Fruit fly (Drosophila melanogaster) whole organism, wandering third instar larva: ENCODE results near the gene Trax.

ENCODE experiments used
- Abd-B ChIP-seq: fragments of >200 bp; optimal IDR thresholded peaks from 2 replicates; lab custom pipeline; 2017; ENCODE audit warnings: missing biosample characterization, missing genetic modification characterization
- CG32264 ChIP-seq: fragments of 200-800 bp; sonication (Bioruptor generic); optimal IDR thresholded peaks from 2 replicates; lab custom pipeline; 2016; ENCODE audit warnings: missing biosample characterization, missing genetic modification characterization
- CG9705 ChIP-seq: fragments of 200-800 bp; sonication (Bioruptor generic); optimal IDR thresholded peaks from 2 replicates; lab custom pipeline; 2018; ENCODE audit warnings: missing biosample characterization, mild to moderate bottlenecking, missing genetic modification characterization
- CrebA ChIP-seq: fragments of 200-800 bp; sonication (Bioruptor generic); optimal IDR thresholded peaks from 2 replicates; lab custom pipeline; 2016; ENCODE audit warnings: missing biosample characterization, mild to moderate bottlenecking, missing genetic modification characterization, borderline replicate concordance
- Dfd ChIP-seq: fragments of >200 bp; optimal IDR thresholded peaks from 2 replicates; lab custom pipeline; 2017; ENCODE audit warnings: missing biosample characterization, missing genetic modification characterization
- Dif ChIP-seq: fragments of 200-275, 200-300 bp; sonication (Bioruptor generic); optimal IDR thresholded peaks from 2 replicates; lab custom pipeline; 2018; ENCODE audit warnings: missing biosample characterization, missing genetic modification characterization; ENCODE audit not compliant: partially characterized antibody
- GATAd ChIP-seq: sonication (Bioruptor generic); optimal IDR thresholded peaks from 2 replicates; lab custom pipeline; 2016; ENCODE audit warnings: missing biosample characterization, missing genetic modification characterization
- HLH106 ChIP-seq: fragments of 200-800 bp; optimal IDR thresholded peaks from 3 replicates; lab custom pipeline; 2019; ENCODE audit warnings: missing biosample characterization, mild to moderate bottlenecking, missing genetic modification characterization, moderate library complexity
- Hnf4 ChIP-seq: fragments of 200-800 bp; sonication (Bioruptor generic); optimal IDR thresholded peaks from 2 replicates; lab custom pipeline; 2016; ENCODE audit warnings: missing biosample characterization, mild to moderate bottlenecking, missing genetic modification characterization
- Hr78 ChIP-seq: fragments of >200 bp; optimal IDR thresholded peaks from 2 replicates; lab custom pipeline; 2017; ENCODE audit warnings: missing biosample characterization, missing genetic modification characterization
- Hr83 ChIP-seq: fragments of 200-300 bp; sonication (Bioruptor generic); optimal IDR thresholded peaks from 2 replicates; lab custom pipeline; 2016; ENCODE audit warnings: missing biosample characterization, mild to moderate bottlenecking, missing genetic modification characterization, moderate library complexity; ENCODE audit not compliant: poor library complexity, severe bottlenecking
- Jra ChIP-seq: sonication (Bioruptor generic); optimal IDR thresholded peaks from 2 replicates; lab custom pipeline; 2016; ENCODE audit warnings: missing biosample characterization, missing genetic modification characterization
- Mio ChIP-seq: sonication (Bioruptor generic); optimal IDR thresholded peaks from 2 replicates; lab custom pipeline; 2016; ENCODE audit warnings: missing biosample characterization, missing genetic modification characterization
- Myc ChIP-seq: fragments of >200 bp; optimal IDR thresholded peaks from 2 replicates; lab custom pipeline; 2017
- N ChIP-seq: fragments of >200 bp; optimal IDR thresholded peaks from 2 replicates; lab custom pipeline; 2018; ENCODE audit warnings: missing biosample characterization, missing external identifiers, missing genetic modification characterization
- OdsH ChIP-seq: fragments of 200-800 bp; sonication (Bioruptor generic); optimal IDR thresholded peaks from 2 replicates; lab custom pipeline; 2016; ENCODE audit warnings: missing biosample characterization, mild to moderate bottlenecking, missing genetic modification characterization
- Rel ChIP-seq, 2 experiments: fragments of 200-800 bp; sonication (Bioruptor generic) in 1 of 2; optimal IDR thresholded peaks; 2 replicates in 1 of 2; 3 replicates in 1 of 2; lab custom pipeline; 2016 to 2019; ENCODE audit warnings: mild to moderate bottlenecking in 2 of 2, missing biosample characterization in 2 of 2, missing genetic modification characterization in 2 of 2, moderate library complexity in 1 of 2
- Sp1 ChIP-seq: fragments of 200-800 bp; sonication (Bioruptor generic); optimal IDR thresholded peaks from 3 replicates; lab custom pipeline; 2019; ENCODE audit warnings: missing biosample characterization, mild to moderate bottlenecking, missing genetic modification characterization, moderate library complexity
- Vsx2 ChIP-seq: fragments of 200-300, 225-300 bp; sonication (Bioruptor generic); optimal IDR thresholded peaks from 2 replicates; lab custom pipeline; 2018; ENCODE audit warnings: missing biosample characterization, missing genetic modification characterization; ENCODE audit not compliant: partially characterized antibody
- br ChIP-seq: fragments of 200-800 bp; sonication (Bioruptor generic); optimal IDR thresholded peaks from 2 replicates; lab custom pipeline; 2016; ENCODE audit warnings: missing biosample characterization, missing genetic modification characterization
- brk ChIP-seq: fragments of 200-800 bp; sonication (Bioruptor generic); optimal IDR thresholded peaks from 2 replicates; lab custom pipeline; 2016; ENCODE audit warnings: missing biosample characterization, mild to moderate bottlenecking, missing genetic modification characterization
- dl ChIP-seq, 2 experiments: fragments of 175-275, 200-275 bp in 1 of 2; fragments of 200-275 bp in 1 of 2; sonication (Bioruptor generic); optimal IDR thresholded peaks; lab custom pipeline; 2018; ENCODE audit warnings: mild to moderate bottlenecking in 2 of 2, missing biosample characterization in 2 of 2, missing genetic modification characterization in 2 of 2, moderate library complexity in 2 of 2; ENCODE audit not compliant: partially characterized antibody in 2 of 2, insufficient read depth in 1 of 2
- dmrt93B ChIP-seq: fragments of 200-800 bp; sonication (Bioruptor generic); optimal IDR thresholded peaks from 2 replicates; lab custom pipeline; 2018; ENCODE audit warnings: missing biosample characterization, mild to moderate bottlenecking, missing genetic modification characterization
- dsf ChIP-seq: sonication (Bioruptor generic); optimal IDR thresholded peaks from 2 replicates; lab custom pipeline; 2016; ENCODE audit warnings: missing biosample characterization, missing genetic modification characterization, borderline replicate concordance
- ey ChIP-seq: fragments of 200-800 bp; sonication (Bioruptor generic); optimal IDR thresholded peaks from 2 replicates; lab custom pipeline; 2016; ENCODE audit warnings: missing biosample characterization, missing genetic modification characterization
- foxo ChIP-seq, 2 experiments: fragments of 200-800 bp; sonication (Bioruptor generic); optimal IDR thresholded peaks; 2 replicates in 1 of 2; 3 replicates in 1 of 2; lab custom pipeline; 2016 to 2017; ENCODE audit warnings: missing biosample characterization in 2 of 2, missing genetic modification characterization in 2 of 2
- fru ChIP-seq: fragments of 200-800 bp; sonication (Bioruptor generic); optimal IDR thresholded peaks from 3 replicates; lab custom pipeline; 2016; ENCODE audit warnings: missing biosample characterization, mild to moderate bottlenecking, missing genetic modification characterization
- h ChIP-seq: fragments of 200-800 bp; sonication (Bioruptor generic); optimal IDR thresholded peaks from 3 replicates; lab custom pipeline; 2016; ENCODE audit warnings: missing biosample characterization, mild to moderate bottlenecking, missing genetic modification characterization
- jim ChIP-seq: fragments of 175-275, 200-325 bp; sonication (Bioruptor generic); optimal IDR thresholded peaks from 2 replicates; lab custom pipeline; 2016; ENCODE audit warnings: missing biosample characterization, mild to moderate bottlenecking, missing genetic modification characterization
- lola ChIP-seq: fragments of >200 bp; optimal IDR thresholded peaks from 2 replicates; lab custom pipeline; 2017; ENCODE audit warnings: missing biosample characterization, missing genetic modification characterization
- pan ChIP-seq: fragments of >200 bp; optimal IDR thresholded peaks from 2 replicates; lab custom pipeline; 2017
- psq ChIP-seq: fragments of 200-800 bp; sonication (Bioruptor generic); optimal IDR thresholded peaks from 3 replicates; lab custom pipeline; 2017; ENCODE audit warnings: missing biosample characterization, mild to moderate bottlenecking, missing genetic modification characterization, moderate library complexity
- rgr ChIP-seq: fragments of 200-800 bp; sonication (Bioruptor generic); optimal IDR thresholded peaks from 3 replicates; lab custom pipeline; 2016; ENCODE audit warnings: missing biosample characterization, mild to moderate bottlenecking, missing genetic modification characterization
- sage ChIP-seq: fragments of 200-800 bp; sonication (Bioruptor generic); optimal IDR thresholded peaks from 2 replicates; lab custom pipeline; 2016; ENCODE audit warnings: missing biosample characterization, mild to moderate bottlenecking, missing genetic modification characterization
- sv ChIP-seq: fragments of 200-800 bp; sonication (Bioruptor generic); optimal IDR thresholded peaks from 3 replicates; lab custom pipeline; 2016; ENCODE audit warnings: missing biosample characterization, missing genetic modification characterization
- tai ChIP-seq: sonication (Bioruptor generic); optimal IDR thresholded peaks from 2 replicates; lab custom pipeline; 2016; ENCODE audit warnings: missing biosample characterization, missing genetic modification characterization
- usp ChIP-seq: fragments of >200 bp; optimal IDR thresholded peaks from 2 replicates; lab custom pipeline; 2017; ENCODE audit warnings: missing biosample characterization, missing genetic modification characterization
- woc ChIP-seq: sonication (Bioruptor generic); optimal IDR thresholded peaks from 2 replicates; lab custom pipeline; 2016; ENCODE audit warnings: missing biosample characterization, mild to moderate bottlenecking, missing genetic modification characterization

Trax gene

DNA sequence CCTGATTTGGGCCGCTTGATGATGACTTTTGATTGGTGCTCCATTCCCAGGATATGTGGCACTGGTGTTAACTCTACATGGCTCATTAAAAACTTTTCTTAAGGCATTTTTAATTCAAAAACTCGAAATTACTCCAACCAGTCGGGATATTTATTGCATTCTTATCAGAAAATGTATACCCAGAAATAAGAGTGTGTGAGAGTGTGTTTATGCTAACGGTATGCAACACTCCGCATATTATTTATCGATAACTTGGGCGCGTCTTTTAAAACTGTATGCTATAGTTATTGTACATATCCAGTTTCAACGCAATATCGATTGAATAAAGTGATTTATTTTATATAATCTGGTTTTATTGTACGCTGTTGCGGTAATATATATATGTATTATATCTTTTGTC is 6.0 kb downstream of the Trax start, which contains the start of gene CG34404:
TSS of gene CG34404 (minus strand) at position 189 of the 400 bp plus-strand sequence.
- TF ChIP-seq foxo (GFP tag; optimal IDR thresholded peaks at IDR 0.05; lab: Kevin White, UChicago) = peak in 1 of 2 experiments; percentile 39
- TF ChIP-seq Vsx2 (GFP tag; lab: Kevin White, UChicago) = no peak
- peak; percentile 8 for TF ChIP-seq rgr
- TF ChIP-seq woc (GFP tag; lab: Kevin White, UChicago) = no peak

DNA sequence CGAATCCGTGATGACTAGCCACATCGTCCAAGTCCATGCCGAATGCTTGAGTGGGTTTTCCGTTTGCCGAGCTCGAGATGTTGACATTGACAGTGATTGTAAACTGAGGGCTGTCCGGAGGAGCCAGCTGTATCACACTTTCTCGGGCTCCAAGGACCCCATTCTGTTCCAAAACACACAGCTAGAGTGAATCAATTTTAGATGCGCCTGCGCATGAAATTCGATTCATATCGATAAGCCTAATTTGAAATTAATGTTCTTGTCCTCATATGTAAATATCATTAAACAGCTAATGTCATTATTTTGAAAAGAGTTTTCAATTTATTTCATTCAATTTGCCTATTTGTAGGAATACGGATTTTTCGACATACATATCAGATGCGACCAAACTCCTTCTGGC is 8.2 kb downstream of the Trax start, which contains the start of gene CG14868:
TSS of gene CG14868 (minus strand) at position 204 of the 400 bp plus-strand sequence.
- no peak for TF ChIP-seq CG32264
- TF ChIP-seq Mio (GFP tag; lab: Kevin White, UChicago) = no peak
- no peak for TF ChIP-seq CG9705 (GFP tag; lab: Kevin White, UChicago)
- TF ChIP-seq dsf = no peak
- no peak for TF ChIP-seq Hr78 (GFP tag; lab: Kevin White, UChicago)
- no peak for TF ChIP-seq CrebA (GFP tag; lab: Kevin White, UChicago)

DNA sequence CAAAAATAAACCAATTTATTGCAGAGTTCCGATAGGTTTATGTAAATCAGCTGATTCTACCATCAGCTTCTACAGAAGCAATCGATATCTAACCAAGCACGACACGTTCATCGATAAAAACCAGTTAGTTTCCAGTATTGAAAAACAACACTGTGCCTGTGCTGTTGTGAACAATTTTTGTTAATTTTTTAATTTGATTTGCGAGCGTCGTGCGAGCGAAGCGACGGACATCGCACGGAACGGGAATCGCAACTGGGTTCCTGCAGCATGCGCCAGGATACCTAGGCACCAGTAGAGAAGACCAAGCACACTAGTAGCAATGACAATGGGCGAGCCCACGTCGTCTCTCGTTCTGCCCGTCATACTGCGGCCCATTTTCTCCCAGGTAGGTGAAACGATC is 10.3 kb downstream of the Trax start, which contains the start of the genes Ccm3 and CG6136:
TSS of gene Ccm3 (plus strand) at position 125 of the 400 bp plus-strand sequence.
TSS of gene CG6136 (minus strand) at position 380 of the 400 bp plus-strand sequence.
- TF ChIP-seq Dfd (GFP tag; lab: Kevin White, UChicago) (no peak), br (peak; percentile 71), Rel (GFP tag; optimal IDR thresholded peaks at IDR 0.05; lab: Kevin White, UChicago) (no peak), Rel (tag; optimal IDR thresholded peaks at IDR 0.05; lab: Kevin White, UChicago) (peak; percentile 40), lola (GFP tag; lab: Kevin White, UChicago) (no peak), CG9705 (GFP tag; lab: Kevin White, UChicago) (peak; percentile 20), Dif (GFP tag; lab: Kevin White, UChicago) (no peak), sage (GFP tag; lab: Kevin White, UChicago) (no peak), ey (GFP tag; lab: Kevin White, UChicago) (peak; percentile 5), Abd-B (GFP tag; lab: Kevin White, UChicago) (no peak), Sp1 (GFP tag; lab: Kevin White, UChicago) (peak; percentile 54), HLH106 (tag; lab: Kevin White, UChicago) (peak; percentile 44), dsf (no peak), dl (GFP tag; optimal IDR thresholded peaks at IDR 0.05; lab: Kevin White, UChicago; ENCODE audit: insufficient read depth in 1 of 2, partially characterized antibody in 2 of 2) (no peak), jim (no peak), GATAd (GFP tag; lab: Kevin White, UChicago) (no peak), h (peak; percentile 76), CG32264 (no peak), Hr78 (GFP tag; lab: Kevin White, UChicago) (no peak), tai (GFP tag; lab: Kevin White, UChicago) (no peak), OdsH (GFP tag; lab: Kevin White, UChicago) (peak; percentile 36), woc (GFP tag; lab: Kevin White, UChicago) (no peak), Myc (no peak), sv (GFP tag; lab: Kevin White, UChicago) (no peak), Hr83 (peak; percentile 81), usp (GFP tag; lab: Kevin White, UChicago) (no peak), pan (no peak), Hnf4 (GFP tag; lab: Kevin White, UChicago) (no peak), foxo (GFP tag; optimal IDR thresholded peaks at IDR 0.05; lab: Kevin White, UChicago) (peak in 1 of 2 experiments; percentile 48), psq (GFP tag; lab: Kevin White, UChicago) (peak; percentile 18), N (GFP tag; lab: Kevin White, UChicago) (no peak), Mio (GFP tag; lab: Kevin White, UChicago) (peak; percentile 4), dmrt93B (GFP tag; lab: Kevin White, UChicago) (no peak), brk (GFP tag; lab: Kevin White, UChicago) (no peak), fru (peak; percentile 50), Vsx2 (GFP tag; lab: Kevin White, UChicago) (no peak), CrebA (GFP tag; lab: Kevin White, UChicago) (no peak), Jra (no peak), rgr (peak; percentile 68)
- TF ChIP-seq, all 38 proteins: peak for 14
